Fruit fly (Drosophila melanogaster): Measurements from ENCODE around the gene Acbp4.

- TF ChIP-seq Gug (GFP tag; IDR thresholded peaks at IDR 0.05) (no peak), lz (GFP tag; optimal IDR thresholded peaks at IDR 0.05) (no peak), CG8119 (GFP tag; IDR thresholded peaks at IDR 0.05) (no peak), OdsH (GFP tag; optimal IDR thresholded peaks at IDR 0.05) (no peak)
Observed at dm6 chr3L:7122136-7122535, 5.9 kb downstream of the Acbp4 start.
